Worm (Caenorhabditis elegans) whole organism, L1 larva: ENCODE measurements around the gene dnj-10.

Source experiments
- C04F5.9 ChIP-seq: sonication (generic microtip); optimal IDR thresholded peaks from 2 replicates; lab custom pipeline; 2016; ENCODE audit warnings: missing genetic modification characterization, missing compliant biosample characterization
- C34B4.2 ChIP-seq: sonication (generic microtip); optimal IDR thresholded peaks from 2 replicates; lab custom pipeline; 2017; ENCODE audit warnings: mild to moderate bottlenecking, missing genetic modification characterization, missing compliant biosample characterization
- aha-1 ChIP-seq: fragments of 150-350 bp; optimal IDR thresholded peaks from 2 replicates; lab custom pipeline; 2014; ENCODE audit warnings: missing biosample characterization, missing genetic modification characterization
- alr-1 ChIP-seq: fragments of 200-800 bp; sonication (Bioruptor generic); optimal IDR thresholded peaks from 2 replicates; lab custom pipeline; 2018; ENCODE audit warnings: borderline replicate concordance, mild to moderate bottlenecking, missing genetic modification characterization, missing compliant biosample characterization
- blmp-1 ChIP-seq: fragments of 150-350 bp; optimal IDR thresholded peaks from 2 replicates; lab custom pipeline; 2014; ENCODE audit warnings: missing biosample characterization, missing genetic modification characterization
- ceh-88 ChIP-seq: fragments of 200-800 bp; sonication (Bioruptor generic); IDR thresholded peaks from 2 replicates; pipeline ENCODE4 v1.3.6; 2022; ENCODE audit warnings: missing genetic modification characterization, missing compliant biosample characterization
- ceh-90 ChIP-seq: sonication (generic microtip); optimal IDR thresholded peaks from 2 replicates; lab custom pipeline; 2016; ENCODE audit warnings: missing genetic modification characterization, missing compliant biosample characterization
- dpl-1 ChIP-seq, 3 experiments: fragments of 150-350 bp in 2 of 3; sonication (generic microtip) in 1 of 3; optimal IDR thresholded peaks; 2 replicates each; lab custom pipeline; 2014 to 2017; ENCODE audit warnings: missing biosample characterization in 3 of 3, missing genetic modification characterization in 3 of 3, missing genetic modification reagents in 3 of 3
- efl-1 ChIP-seq, 4 experiments: fragments of 150-350 bp; optimal IDR thresholded peaks in 3 of 4; peaks in 1 of 4; 1 replicate in 1 of 4; 2 replicates in 3 of 4; lab custom pipeline; 2014; ENCODE audit warnings: missing biosample characterization in 2 of 4, missing genetic modification characterization in 2 of 4, missing genetic modification reagents in 2 of 4
- egl-13 ChIP-seq: sonication (generic microtip); optimal IDR thresholded peaks from 2 replicates; lab custom pipeline; 2016; ENCODE audit warnings: missing genotype, missing genetic modification reagents, missing genetic modification characterization, missing compliant biosample characterization
- egl-27 ChIP-seq, 2 experiments: fragments of 150-350 bp in 1 of 2; sonication (generic microtip); optimal IDR thresholded peaks; 3 replicates each; lab custom pipeline; 2017 to 2018; ENCODE audit warnings: missing biosample characterization in 2 of 2, missing genetic modification characterization in 2 of 2, missing genetic modification reagents in 2 of 2
- fkh-8 ChIP-seq: sonication (generic microtip); optimal IDR thresholded peaks from 2 replicates; lab custom pipeline; 2016; ENCODE audit warnings: mild to moderate bottlenecking, missing genetic modification characterization, missing compliant biosample characterization
- grh-1 ChIP-seq: fragments of 200-800 bp; sonication (Bioruptor generic); IDR thresholded peaks from 2 replicates; pipeline ENCODE4 v1.3.6; 2022; ENCODE audit warnings: missing genetic modification reagents, missing genetic modification characterization, missing compliant biosample characterization
- hlh-4 ChIP-seq: sonication (generic microtip); optimal IDR thresholded peaks from 2 replicates; lab custom pipeline; 2016; ENCODE audit warnings: mild to moderate bottlenecking, missing genetic modification characterization, missing compliant biosample characterization
- irx-1 ChIP-seq: sonication (generic microtip); optimal IDR thresholded peaks from 2 replicates; lab custom pipeline; 2016; ENCODE audit warnings: missing genetic modification characterization, missing compliant biosample characterization
- lin-13 ChIP-seq: fragments of 150-350 bp; optimal IDR thresholded peaks from 2 replicates; lab custom pipeline; 2014; ENCODE audit warnings: missing biosample characterization, missing genetic modification reagents, missing genetic modification characterization
- lin-14 ChIP-seq: fragments of 200-800 bp; sonication (Bioruptor generic); optimal IDR thresholded peaks from 2 replicates; lab custom pipeline; 2018; ENCODE audit warnings: mild to moderate bottlenecking, missing genetic modification characterization, moderate library complexity, missing compliant biosample characterization
- lin-15B ChIP-seq: fragments of 150-350 bp; sonication (generic microtip); optimal IDR thresholded peaks from 3 replicates; lab custom pipeline; 2014; ENCODE audit warnings: missing biosample characterization, missing genetic modification characterization
- lin-35 ChIP-seq, 2 experiments: fragments of 150-350 bp; optimal IDR thresholded peaks; 2 replicates each; lab custom pipeline; 2014; ENCODE audit warnings: missing biosample characterization in 2 of 2, missing genetic modification characterization in 2 of 2, missing genetic modification reagents in 2 of 2
- lsy-2 ChIP-seq, 2 experiments: fragments of 150-350 bp; optimal IDR thresholded peaks; 2 replicates each; lab custom pipeline; 2014; ENCODE audit warnings: missing biosample characterization in 2 of 2, missing genetic modification characterization in 2 of 2
- mdl-1 ChIP-seq, 2 experiments: fragments of 150-350 bp; optimal IDR thresholded peaks; 2 replicates each; lab custom pipeline; 2014 to 2017; ENCODE audit warnings: missing biosample characterization in 2 of 2, missing genetic modification characterization in 2 of 2, inconsistent platforms in 1 of 2
- nhr-20 ChIP-seq: sonication (generic microtip); optimal IDR thresholded peaks from 2 replicates; lab custom pipeline; 2016; ENCODE audit warnings: mild to moderate bottlenecking, missing genetic modification characterization, missing compliant biosample characterization
- nhr-77 ChIP-seq: fragments of 150-350 bp; optimal IDR thresholded peaks from 2 replicates; lab custom pipeline; 2014; ENCODE audit warnings: missing biosample characterization, missing genetic modification characterization
- nhr-85 ChIP-seq: sonication (generic microtip); peaks from one replicate; lab custom pipeline; 2016; ENCODE audit warnings: missing genetic modification characterization, inconsistent platforms, missing compliant biosample characterization
- pqm-1 ChIP-seq: sonication (generic microtip); optimal IDR thresholded peaks from 3 replicates; lab custom pipeline; 2017; ENCODE audit warnings: missing biosample characterization, missing genetic modification characterization
- rnt-1 ChIP-seq: sonication (generic microtip); optimal IDR thresholded peaks from 2 replicates; lab custom pipeline; 2016; ENCODE audit warnings: mild to moderate bottlenecking, missing genetic modification characterization, moderate library complexity, missing compliant biosample characterization
- sox-4 ChIP-seq: sonication (generic microtip); optimal IDR thresholded peaks from 2 replicates; lab custom pipeline; 2016; ENCODE audit warnings: missing genetic modification characterization, missing compliant biosample characterization
- sptf-1 ChIP-seq: fragments of 150-350 bp; optimal IDR thresholded peaks from 2 replicates; lab custom pipeline; 2014; ENCODE audit warnings: missing biosample characterization, missing genetic modification characterization
- swsn-7 ChIP-seq: sonication (generic microtip); optimal IDR thresholded peaks from 2 replicates; lab custom pipeline; 2016; ENCODE audit warnings: missing genetic modification characterization, missing compliant biosample characterization
- tbx-2 ChIP-seq: sonication (generic microtip); optimal IDR thresholded peaks from 2 replicates; lab custom pipeline; 2016; ENCODE audit warnings: missing genetic modification characterization, missing compliant biosample characterization
- unc-62 ChIP-seq: fragments of 150-350 bp; optimal IDR thresholded peaks from 2 replicates; lab custom pipeline; 2014; ENCODE audit warnings: missing biosample characterization, missing genetic modification reagents, missing genetic modification characterization
- unc-86 ChIP-seq: sonication (generic microtip); optimal IDR thresholded peaks from 2 replicates; lab custom pipeline; 2016; ENCODE audit warnings: missing genetic modification characterization, missing compliant biosample characterization
- zip-4 ChIP-seq: fragments of 200-800 bp; sonication (Bioruptor generic); optimal IDR thresholded peaks from 2 replicates; lab custom pipeline; 2018; ENCODE audit warnings: mild to moderate bottlenecking, missing genetic modification characterization, moderate library complexity, missing compliant biosample characterization
- ztf-11 ChIP-seq, 2 experiments: sonication (generic microtip); optimal IDR thresholded peaks; 2 replicates each; lab custom pipeline; 2016 to 2017; ENCODE audit warnings: missing genetic modification characterization in 2 of 2, missing biosample characterization in 1 of 2, missing compliant biosample characterization in 1 of 2

Gene dnj-10

ce11 chrIII:8616587-8616986 is 14.4 kb upstream of the dnj-10 start, which contains the start of gene C06E1.11:
C06E1.11 (minus strand) TSS chrIII:8616687.
- TF ChIP-seq lin-35 (GFP tag; optimal IDR thresholded peaks at IDR 0.05; lab: Kevin White, UChicago) (no peak), nhr-77 (tag; lab: Kevin White, UChicago) (no peak), swsn-7 (tag; lab: Kevin White, UChicago) (no peak), lin-14 (no peak), efl-1 (optimal IDR thresholded peaks at IDR 0.05; lab: Kevin White, UChicago) (no peak), efl-1 (GFP tag; optimal IDR thresholded peaks at IDR 0.05 in 1 of 2; lab: Kevin White, UChicago) (peak in 1 of 2 experiments; percentile 35), alr-1 (tag; lab: Kevin White, UChicago) (no peak), mdl-1 (tag; optimal IDR thresholded peaks at IDR 0.05; lab: Kevin White, UChicago) (no peak)
- TF ChIP-seq, all 84 proteins: peak for 1

ce11 chrIII:8618412-8618960 is 12.5 kb upstream of the dnj-10 start, which contains the start of gene C13G5.2:
C13G5.2 (minus strand) TSS chrIII:8618462.
- no peak for TF ChIP-seq grh-1 (GFP tag; lab: Robert Waterston, UW)
- TF ChIP-seq egl-27 (tag; optimal IDR thresholded peaks at IDR 0.05; lab: Kevin White, UChicago): no peak
- TF ChIP-seq unc-62 (GFP tag; lab: Kevin White, UChicago): no peak
- no peak for TF ChIP-seq ceh-88 (GFP tag; lab: Robert Waterston, UW)
- TF ChIP-seq unc-86: no peak
- TF ChIP-seq ztf-11 (tag; optimal IDR thresholded peaks at IDR 0.05; lab: Kevin White, UChicago): no peak
- no peak for TF ChIP-seq egl-13 (tag; lab: Kevin White, UChicago)
- TF ChIP-seq ceh-90 (tag; lab: Kevin White, UChicago): no peak
- no peak for TF ChIP-seq efl-1 (optimal IDR thresholded peaks at IDR 0.05; lab: Kevin White, UChicago)
- TF ChIP-seq efl-1 (GFP tag; optimal IDR thresholded peaks at IDR 0.05 in 1 of 2; lab: Kevin White, UChicago): peak in 1 of 2 experiments; percentile 33

ce11 chrIII:8620259-8620658 is 10.7 kb upstream of the dnj-10 start:
- TF ChIP-seq ceh-90 (tag; lab: Kevin White, UChicago): no peak
- no peak for TF ChIP-seq sptf-1
- no peak for TF ChIP-seq tbx-2 (tag; lab: Kevin White, UChicago)
- TF ChIP-seq dpl-1 (GFP tag; optimal IDR thresholded peaks at IDR 0.05; lab: Kevin White, UChicago): no peak
- no peak for TF ChIP-seq C34B4.2 (tag; lab: Kevin White, UChicago)
- no peak for TF ChIP-seq zip-4 (GFP tag; lab: Kevin White, UChicago)
- TF ChIP-seq sox-4 (tag; lab: Kevin White, UChicago): no peak
- TF ChIP-seq fkh-8: no peak
- no peak for TF ChIP-seq rnt-1
- no peak for TF ChIP-seq lin-15B
- no peak for TF ChIP-seq irx-1
- TF ChIP-seq hlh-4 (tag; lab: Kevin White, UChicago): no peak

ce11 chrIII:8621002-8621401 is 10.0 kb upstream of the dnj-10 start:
- no peak for TF ChIP-seq lin-13 (GFP tag; lab: Kevin White, UChicago)
- peak; percentile 70 for TF ChIP-seq lin-14
- TF ChIP-seq lsy-2 (tag; optimal IDR thresholded peaks at IDR 0.05; lab: Kevin White, UChicago): peak in 1 of 2 experiments; percentile 44
- peak; percentile 87 for TF ChIP-seq nhr-85 (tag; lab: Kevin White, UChicago)
- peak; percentile 49 for TF ChIP-seq blmp-1 (tag; lab: Kevin White, UChicago)
- TF ChIP-seq, all 84 proteins: peak for 4

- no peak for TF ChIP-seq aha-1 (tag; lab: Kevin White, UChicago)
- TF ChIP-seq ztf-11 (tag; optimal IDR thresholded peaks at IDR 0.05; lab: Kevin White, UChicago): no peak
- no peak for TF ChIP-seq unc-86
These were observed 9.0 kb upstream of the dnj-10 start for ce11 chrIII:8621982-8622381.

- TF ChIP-seq pqm-1 (tag; lab: Kevin White, UChicago) (no peak), C04F5.9 (tag; lab: Kevin White, UChicago) (no peak), unc-62 (GFP tag; lab: Kevin White, UChicago) (no peak), ceh-90 (tag; lab: Kevin White, UChicago) (no peak), nhr-20 (tag; lab: Kevin White, UChicago) (no peak), sox-4 (tag; lab: Kevin White, UChicago) (no peak)
These were observed 8.5 kb upstream of the dnj-10 start, which contains the start of gene ceh-16 for ce11 chrIII:8622435-8622834. ceh-16 (plus strand) TSS chrIII:8622735.
